Worm (Caenorhabditis elegans): ENCODE measurements around the gene srab-2.

DNA sequence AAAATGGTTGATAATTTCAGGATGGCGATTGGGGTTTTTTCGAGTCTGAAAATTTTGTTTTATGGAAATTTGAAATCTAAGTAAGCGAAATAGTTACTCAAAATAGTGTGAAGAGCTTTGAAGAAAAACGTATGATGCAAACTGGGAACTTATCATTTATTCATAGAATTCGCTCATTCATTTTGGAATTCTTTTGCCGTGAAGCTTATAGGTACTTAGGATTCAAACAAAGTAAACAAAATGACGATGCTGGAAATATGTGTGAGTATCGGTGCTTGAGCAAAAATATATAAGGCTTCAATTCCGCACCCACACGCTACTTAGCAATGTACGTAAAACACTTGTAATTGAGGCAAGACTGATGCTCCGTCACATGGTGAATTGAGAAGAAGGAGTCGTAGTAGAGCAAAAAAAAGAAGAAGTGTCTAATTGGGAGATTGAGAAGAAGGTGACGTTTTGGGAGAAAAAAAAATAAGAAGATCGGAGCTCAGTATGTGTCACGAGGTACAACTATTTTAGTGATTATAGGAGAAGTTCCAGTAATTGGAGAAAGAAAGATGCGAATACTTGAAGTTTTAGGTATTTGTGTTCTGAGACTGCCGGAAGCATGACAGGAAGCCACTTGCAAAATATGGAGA lies 15.2 kb downstream of the srab-2 start, which contains the start of gene glb-32:
- TF ChIP-seq nhr-76 (tag; optimal IDR thresholded peaks at IDR 0.05): no peak
- no peak for TF ChIP-seq nhr-12 (tag; optimal IDR thresholded peaks at IDR 0.05)
- no peak for TF ChIP-seq snpc-4 (tag; optimal IDR thresholded peaks at IDR 0.05)
- no peak for TF ChIP-seq elt-2 (tag; optimal IDR thresholded peaks at IDR 0.05)
- no peak for TF ChIP-seq ama-1 (optimal IDR thresholded peaks at IDR 0.05)
- no peak for TF ChIP-seq nhr-11 (tag; optimal IDR thresholded peaks at IDR 0.05)

All from whole organism, L3 larva.